Worm (Caenorhabditis elegans): Measurements from ENCODE around the gene msp-142.

msp-142 gene

ce11 chrII:5774120-5774519 is 23.6 kb upstream of the msp-142 start, which contains the start of the genes dmd-5 and F10C1.1:
Gene dmd-5, minus strand, starts transcription at chrII:5774220.
Gene F10C1.1, plus strand, starts transcription at chrII:5774229.
- no peak for TF ChIP-seq ztf-29 (GFP tag; IDR thresholded peaks at IDR 0.05)
- no peak for TF ChIP-seq ztf-23 (GFP tag; IDR thresholded peaks at IDR 0.05)
- TF ChIP-seq tab-1 (GFP tag; IDR thresholded peaks at IDR 0.05): no peak
- no peak for TF ChIP-seq klf-2 (GFP tag; conservative IDR thresholded peaks at IDR 0.05)
- TF ChIP-seq ref-1 (GFP tag; conservative IDR thresholded peaks at IDR 0.05): no peak
- no peak for TF ChIP-seq med-1 (GFP tag; optimal IDR thresholded peaks at IDR 0.05; ENCODE audit: insufficient read depth)
- TF ChIP-seq flt-1 (GFP tag; IDR thresholded peaks at IDR 0.05): no peak
- TF ChIP-seq T22C8.4 (GFP tag; IDR thresholded peaks at IDR 0.05): no peak

- TF ChIP-seq ztf-23 (GFP tag; IDR thresholded peaks at IDR 0.05): no peak
- no peak for TF ChIP-seq ztf-29 (GFP tag; IDR thresholded peaks at IDR 0.05)
- TF ChIP-seq ref-1 (GFP tag; conservative IDR thresholded peaks at IDR 0.05): no peak
- no peak for TF ChIP-seq klf-2 (GFP tag; conservative IDR thresholded peaks at IDR 0.05)
- TF ChIP-seq flt-1 (GFP tag; IDR thresholded peaks at IDR 0.05): no peak
- no peak for TF ChIP-seq T22C8.4 (GFP tag; IDR thresholded peaks at IDR 0.05)
- TF ChIP-seq cog-1 (tag; optimal IDR thresholded peaks at IDR 0.05): no peak
- no peak for TF ChIP-seq tab-1 (GFP tag; IDR thresholded peaks at IDR 0.05)
- no peak for TF ChIP-seq med-1 (GFP tag; optimal IDR thresholded peaks at IDR 0.05; ENCODE audit: insufficient read depth)
Measured at ce11 chrII:5774879-5775278, 22.8 kb upstream of the msp-142 start.

ce11 chrII:5777372-5777771 is 20.4 kb upstream of the msp-142 start:
- TF ChIP-seq cog-1 (tag; optimal IDR thresholded peaks at IDR 0.05) (no peak), med-1 (GFP tag; optimal IDR thresholded peaks at IDR 0.05; ENCODE audit: insufficient read depth) (no peak), ztf-29 (GFP tag; IDR thresholded peaks at IDR 0.05) (no peak), flt-1 (GFP tag; IDR thresholded peaks at IDR 0.05) (no peak), ref-1 (GFP tag; conservative IDR thresholded peaks at IDR 0.05) (no peak), ztf-23 (GFP tag; IDR thresholded peaks at IDR 0.05) (no peak), klf-2 (GFP tag; conservative IDR thresholded peaks at IDR 0.05) (no peak), tab-1 (GFP tag; IDR thresholded peaks at IDR 0.05) (no peak), T22C8.4 (GFP tag; IDR thresholded peaks at IDR 0.05) (no peak)

DNA sequence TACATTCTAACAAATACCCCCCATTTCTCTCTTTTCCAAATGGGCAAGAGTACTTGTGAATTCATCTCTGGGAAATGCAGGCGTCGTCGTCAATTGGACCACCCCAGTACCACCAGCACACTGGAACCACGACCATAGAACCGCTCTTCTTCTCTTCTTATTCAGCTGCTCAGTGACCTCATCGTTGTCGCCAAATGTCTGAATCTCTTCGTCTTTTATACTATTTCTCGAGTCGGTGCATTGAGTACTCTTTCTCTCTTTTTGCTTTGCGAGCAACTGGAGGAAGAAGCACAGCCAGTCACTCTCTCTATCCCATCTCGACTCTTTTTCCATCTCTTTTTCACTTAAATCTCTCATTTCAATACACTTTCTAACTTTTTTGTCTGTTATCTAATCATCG is 17.9 kb upstream of the msp-142 start:
- TF ChIP-seq tab-1 (GFP tag; IDR thresholded peaks at IDR 0.05) (no peak), flt-1 (GFP tag; IDR thresholded peaks at IDR 0.05) (no peak), ztf-29 (GFP tag; IDR thresholded peaks at IDR 0.05) (no peak), klf-2 (GFP tag; conservative IDR thresholded peaks at IDR 0.05) (no peak), cog-1 (tag; optimal IDR thresholded peaks at IDR 0.05) (no peak), med-1 (GFP tag; optimal IDR thresholded peaks at IDR 0.05; ENCODE audit: insufficient read depth) (no peak), ztf-23 (GFP tag; IDR thresholded peaks at IDR 0.05) (no peak), T22C8.4 (GFP tag; IDR thresholded peaks at IDR 0.05) (no peak), ref-1 (GFP tag; conservative IDR thresholded peaks at IDR 0.05) (no peak)

ce11 chrII:5781935-5782921 is 15.5 kb upstream of the msp-142 start, which contains the start of gene K05F1.6:
Gene K05F1.6, plus strand, starts transcription at chrII:5782520.
- peak; percentile 58 for TF ChIP-seq cog-1 (tag; optimal IDR thresholded peaks at IDR 0.05)
- TF ChIP-seq T22C8.4 (GFP tag; IDR thresholded peaks at IDR 0.05): peak; percentile 60
- peak; percentile 68; the same call in 1 of the 2 replicates for TF ChIP-seq klf-2 (GFP tag; conservative IDR thresholded peaks at IDR 0.05)
- TF ChIP-seq ztf-29 (GFP tag; IDR thresholded peaks at IDR 0.05): peak; percentile 42; the same call in 1 of the 2 replicates
- peak; percentile 54; the same call in 1 of the 2 replicates for TF ChIP-seq ref-1 (GFP tag; conservative IDR thresholded peaks at IDR 0.05)
- TF ChIP-seq flt-1 (GFP tag; IDR thresholded peaks at IDR 0.05): peak; percentile 64; the same call in 1 of the 2 replicates
- peak; percentile 70; the same call in 1 of the 2 replicates for TF ChIP-seq tab-1 (GFP tag; IDR thresholded peaks at IDR 0.05)
- TF ChIP-seq med-1 (GFP tag; optimal IDR thresholded peaks at IDR 0.05; ENCODE audit: insufficient read depth): no peak
- TF ChIP-seq ztf-23 (GFP tag; IDR thresholded peaks at IDR 0.05): peak; percentile 84

DNA sequence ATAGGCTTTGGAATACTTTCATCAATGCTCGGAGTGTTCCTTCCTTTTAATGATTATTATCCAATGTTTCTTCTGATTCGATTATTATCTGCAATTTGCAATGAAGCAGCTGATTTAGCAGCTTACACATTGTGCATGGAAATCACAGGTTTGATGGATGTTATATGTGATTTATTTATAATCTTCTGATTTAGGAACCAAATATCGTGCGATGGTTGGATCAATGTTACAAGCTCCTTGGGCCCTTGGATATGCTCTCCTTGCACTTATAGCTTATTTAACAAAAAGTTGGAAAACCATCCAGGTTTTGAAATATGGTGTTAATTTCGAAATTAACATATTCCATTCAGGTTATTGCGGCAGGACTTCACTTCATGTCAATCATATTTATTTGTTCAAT is 12.2 kb upstream of the msp-142 start:
- TF ChIP-seq flt-1 (GFP tag; IDR thresholded peaks at IDR 0.05): no peak
- TF ChIP-seq ztf-29 (GFP tag; IDR thresholded peaks at IDR 0.05): no peak
- no peak for TF ChIP-seq cog-1 (tag; optimal IDR thresholded peaks at IDR 0.05)
- TF ChIP-seq ref-1 (GFP tag; conservative IDR thresholded peaks at IDR 0.05): no peak

DNA sequence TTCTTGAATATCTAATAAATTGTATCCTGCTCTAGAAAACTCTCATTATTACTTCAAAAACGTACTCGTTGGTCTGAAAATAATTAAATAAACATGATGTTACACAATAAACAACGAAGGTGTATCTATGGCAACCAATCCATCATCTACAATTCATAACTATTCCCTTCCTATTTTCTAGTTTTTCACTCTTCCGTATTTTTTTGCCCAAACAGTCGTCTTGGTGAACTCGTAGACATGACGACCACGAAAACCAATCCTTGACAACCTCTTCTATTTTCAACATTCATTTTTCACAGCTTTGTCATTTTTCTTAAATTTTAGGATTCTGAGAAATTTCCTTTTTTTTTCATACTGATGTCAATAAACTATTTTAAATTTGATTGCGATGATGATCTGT is 8.9 kb upstream of the msp-142 start, which contains the start of gene K05F1.13:
Gene K05F1.13, plus strand, starts transcription at position 301 of the 400 bp plus-strand sequence.
- TF ChIP-seq ztf-23 (GFP tag; IDR thresholded peaks at IDR 0.05) (no peak), ztf-29 (GFP tag; IDR thresholded peaks at IDR 0.05) (no peak), med-1 (GFP tag; optimal IDR thresholded peaks at IDR 0.05; ENCODE audit: insufficient read depth) (no peak), cog-1 (tag; optimal IDR thresholded peaks at IDR 0.05) (no peak), tab-1 (GFP tag; IDR thresholded peaks at IDR 0.05) (no peak), ref-1 (GFP tag; conservative IDR thresholded peaks at IDR 0.05) (no peak)

DNA sequence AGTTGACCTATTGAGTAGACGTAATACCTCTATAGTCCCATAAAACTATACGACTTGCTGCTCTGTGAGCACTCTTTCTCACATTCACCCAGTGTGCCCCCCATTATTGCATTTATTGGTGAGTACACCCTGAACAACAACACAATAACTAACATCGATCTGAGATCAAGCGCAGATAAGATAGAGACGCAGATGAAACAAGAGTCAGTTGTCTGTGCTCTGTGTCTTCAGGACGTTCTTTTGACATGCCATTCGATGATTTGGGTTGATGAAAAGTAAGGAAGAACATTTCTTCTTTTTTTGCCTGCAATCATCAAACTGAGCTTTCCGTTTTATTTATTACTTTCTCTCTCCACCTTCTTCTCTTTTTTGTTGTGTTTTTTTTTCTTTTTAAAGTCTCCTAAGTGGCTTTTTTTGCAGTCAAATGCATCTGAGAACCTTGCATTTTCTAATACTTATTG is 7.4 kb upstream of the msp-142 start, which contains the start of gene lect-2:
Gene lect-2, plus strand, starts transcription at position 411 of the 461 bp plus-strand sequence.
- TF ChIP-seq ztf-29 (GFP tag; IDR thresholded peaks at IDR 0.05) (no peak), ref-1 (GFP tag; conservative IDR thresholded peaks at IDR 0.05) (no peak)

ce11 chrII:5792490-5792889 is 5.2 kb upstream of the msp-142 start, which contains the start of gene K05F1.14:
Gene K05F1.14, minus strand, starts transcription at chrII:5792590.
- TF ChIP-seq ztf-29 (GFP tag; IDR thresholded peaks at IDR 0.05) (no peak), med-1 (GFP tag; optimal IDR thresholded peaks at IDR 0.05; ENCODE audit: insufficient read depth) (no peak), tab-1 (GFP tag; IDR thresholded peaks at IDR 0.05) (no peak), T22C8.4 (GFP tag; IDR thresholded peaks at IDR 0.05) (no peak), cog-1 (tag; optimal IDR thresholded peaks at IDR 0.05) (no peak), klf-2 (GFP tag; conservative IDR thresholded peaks at IDR 0.05) (no peak), flt-1 (GFP tag; IDR thresholded peaks at IDR 0.05) (no peak), ref-1 (GFP tag; conservative IDR thresholded peaks at IDR 0.05) (no peak), ztf-23 (GFP tag; IDR thresholded peaks at IDR 0.05) (no peak)

Measured in whole organism, midembryonic.